Worm (Caenorhabditis elegans) whole organism, young adult: ENCODE measurements around the gene snx-1.

ENCODE experiments used
- C17E4.6 ChIP-seq: fragments of 200-800 bp; sonication (Bioruptor generic); IDR thresholded peaks from 2 replicates; pipeline ENCODE4 v1.3.6; 2022; ENCODE audit warnings: missing genetic modification reagents, missing genetic modification characterization, missing compliant biosample characterization
- D2030.7 ChIP-seq: fragments of 200-800 bp; sonication (Bioruptor generic); IDR thresholded peaks from 2 replicates; pipeline ENCODE4 v1.3.6; 2022; ENCODE audit warnings: missing genetic modification reagents, missing genetic modification characterization, missing compliant biosample characterization
- F22D6.2 ChIP-seq: sonication (generic microtip); optimal IDR thresholded peaks from 2 replicates; lab custom pipeline; 2016; ENCODE audit warnings: mild to moderate bottlenecking, missing genetic modification characterization, missing compliant biosample characterization
- F23B12.7 ChIP-seq: sonication (generic microtip); optimal IDR thresholded peaks from 2 replicates; lab custom pipeline; 2017; ENCODE audit warnings: missing genetic modification characterization, mild to moderate bottlenecking, missing compliant biosample characterization, antibody characterized with exemption, moderate library complexity; ENCODE audit not compliant: insufficient read depth
- T26A5.8 ChIP-seq: sonication (generic microtip); optimal IDR thresholded peaks from 2 replicates; lab custom pipeline; 2016; ENCODE audit warnings: missing genetic modification characterization, missing compliant biosample characterization
- akir-1 ChIP-seq: fragments of 200-800 bp; sonication (Bioruptor generic); optimal IDR thresholded peaks from 2 replicates; lab custom pipeline; 2018; ENCODE audit warnings: mild to moderate bottlenecking, missing genetic modification characterization, moderate library complexity, missing compliant biosample characterization
- atf-7 ChIP-seq: sonication (generic microtip); optimal IDR thresholded peaks from 2 replicates; lab custom pipeline; 2017; ENCODE audit warnings: mild to moderate bottlenecking, missing genetic modification characterization, missing compliant biosample characterization
- ceh-58 ChIP-seq: fragments of 200-800 bp; sonication (Bioruptor generic); IDR thresholded peaks from 2 replicates; pipeline ENCODE4 v1.3.6; 2022; ENCODE audit warnings: missing genetic modification characterization, missing compliant biosample characterization
- ceh-79 ChIP-seq: sonication (generic microtip); optimal IDR thresholded peaks from 2 replicates; lab custom pipeline; 2017; ENCODE audit warnings: mild to moderate bottlenecking, missing genetic modification characterization, missing compliant biosample characterization
- chd-7 ChIP-seq: sonication (generic microtip); optimal IDR thresholded peaks from 2 replicates; lab custom pipeline; 2016; ENCODE audit warnings: mild to moderate bottlenecking, missing genetic modification characterization, moderate library complexity, missing compliant biosample characterization
- dox-1 ChIP-seq: fragments of 200-800 bp; sonication (Bioruptor generic); IDR thresholded peaks from 2 replicates; pipeline ENCODE4 v1.3.6; 2022; ENCODE audit warnings: missing genetic modification reagents, missing genetic modification characterization, missing compliant biosample characterization
- egl-18 ChIP-seq: fragments of 200-800 bp; sonication (Bioruptor generic); IDR thresholded peaks from 2 replicates; pipeline ENCODE4 v1.3.6; 2022; ENCODE audit warnings: missing genetic modification reagents, missing genetic modification characterization, missing compliant biosample characterization
- egl-44 ChIP-seq: fragments of 200-800 bp; sonication (Bioruptor generic); IDR thresholded peaks from 2 replicates; pipeline ENCODE4 v1.3.6; 2022; ENCODE audit warnings: missing genetic modification reagents, missing genetic modification characterization, missing compliant biosample characterization
- egrh-3 ChIP-seq: fragments of 200-800 bp; sonication (Bioruptor generic); IDR thresholded peaks from 2 replicates; pipeline ENCODE4 v1.3.6; 2022; ENCODE audit warnings: missing genetic modification reagents, missing genetic modification characterization, missing compliant biosample characterization
- fkh-3 ChIP-seq: sonication (generic microtip); optimal IDR thresholded peaks from 2 replicates; lab custom pipeline; 2016; ENCODE audit warnings: mild to moderate bottlenecking, missing genetic modification characterization, missing compliant biosample characterization
- him-1 ChIP-seq: sonication (generic microtip); optimal IDR thresholded peaks from 2 replicates; lab custom pipeline; 2016; ENCODE audit warnings: missing genotype, missing genetic modification reagents, missing genetic modification characterization, missing compliant biosample characterization
- let-526 ChIP-seq: fragments of 200-800 bp; sonication (Bioruptor generic); IDR thresholded peaks from 2 replicates; pipeline ENCODE4 v1.3.6; 2022; ENCODE audit warnings: missing genetic modification reagents, missing genetic modification characterization, missing compliant biosample characterization
- let-607 ChIP-seq, 2 experiments: fragments of 200-800 bp in 1 of 2; sonication (Bioruptor generic) in 1 of 2; sonication (generic microtip) in 1 of 2; optimal IDR thresholded peaks; 2 replicates each; lab custom pipeline; 2016 to 2018; ENCODE audit warnings: mild to moderate bottlenecking in 2 of 2, missing compliant biosample characterization in 2 of 2, missing genetic modification characterization in 2 of 2, moderate library complexity in 2 of 2, missing genotype in 1 of 2
- lin-26 ChIP-seq: fragments of 200-800 bp; sonication (Bioruptor generic); IDR thresholded peaks from 2 replicates; pipeline ENCODE4 v1.3.6; 2022; ENCODE audit warnings: missing genetic modification reagents, missing genetic modification characterization, missing compliant biosample characterization
- lin-54 ChIP-seq: fragments of 200-800 bp; sonication (Bioruptor generic); optimal IDR thresholded peaks from 2 replicates; lab custom pipeline; 2018; ENCODE audit warnings: mild to moderate bottlenecking, missing genetic modification characterization, missing compliant biosample characterization
- madf-3 ChIP-seq: fragments of 200-800 bp; sonication (Bioruptor generic); IDR thresholded peaks from 2 replicates; pipeline ENCODE4 v1.3.6; 2022; ENCODE audit warnings: missing genetic modification reagents, missing genetic modification characterization, missing compliant biosample characterization
- mxl-1 ChIP-seq: sonication (generic microtip); optimal IDR thresholded peaks from 2 replicates; lab custom pipeline; 2016; ENCODE audit warnings: missing genetic modification characterization, missing compliant biosample characterization
- nhr-80 ChIP-seq: sonication (generic microtip); optimal IDR thresholded peaks from 2 replicates; lab custom pipeline; 2016; ENCODE audit warnings: missing genetic modification characterization, missing compliant biosample characterization
- pbrm-1 ChIP-seq: fragments of 200-800 bp; sonication (Bioruptor generic); IDR thresholded peaks from 2 replicates; pipeline ENCODE4 v1.3.6; 2022; ENCODE audit warnings: missing genetic modification reagents, missing genetic modification characterization, missing compliant biosample characterization
- somi-1 ChIP-seq: fragments of 200-800 bp; sonication (Bioruptor generic); optimal IDR thresholded peaks from 2 replicates; lab custom pipeline; 2018; ENCODE audit warnings: mild to moderate bottlenecking, missing genetic modification characterization, missing compliant biosample characterization
- ztf-26 ChIP-seq: sonication (generic microtip); optimal IDR thresholded peaks from 2 replicates; lab custom pipeline; 2017; ENCODE audit warnings: missing genetic modification characterization, missing compliant biosample characterization
- ztf-3 ChIP-seq: fragments of 200-800 bp; sonication (Bioruptor generic); optimal IDR thresholded peaks from 2 replicates; lab custom pipeline; 2018; ENCODE audit warnings: mild to moderate bottlenecking, missing genetic modification characterization, missing compliant biosample characterization
- ztf-6 ChIP-seq: fragments of 200-800 bp; sonication (Bioruptor generic); IDR thresholded peaks from 2 replicates; pipeline ENCODE4 v1.3.6; 2022; ENCODE audit warnings: missing genetic modification reagents, missing genetic modification characterization, missing compliant biosample characterization

Gene snx-1

ce11 chrX:1125426-1125825, 3.4 kb upstream of the snx-1 start, which contains the start of gene lmp-2:
TSS of gene lmp-2 (plus strand) at chrX:1125615.
- TF ChIP-seq F23B12.7, result no peak
- no peak for TF ChIP-seq egl-18 (GFP tag; lab: Robert Waterston, UW)
- no peak for TF ChIP-seq C17E4.6 (GFP tag; lab: Robert Waterston, UW)
- TF ChIP-seq ceh-58, result no peak
- peak; percentile 43 for TF ChIP-seq nhr-80
- TF ChIP-seq akir-1 (GFP tag; lab: Kevin White, UChicago), result no peak
- TF ChIP-seq lin-54 (GFP tag; lab: Kevin White, UChicago), result no peak
- no peak for TF ChIP-seq ztf-26 (tag; lab: Kevin White, UChicago)
- no peak for TF ChIP-seq ztf-6 (GFP tag; lab: Robert Waterston, UW)

- TF ChIP-seq T26A5.8 (tag; lab: Kevin White, UChicago) (no peak), egl-44 (GFP tag; lab: Robert Waterston, UW) (no peak), mxl-1 (tag; lab: Kevin White, UChicago) (no peak), nhr-80 (peak; percentile 31)
- TF ChIP-seq, all 124 proteins: peak for 1
Measured at ce11 chrX:1126207-1126606, 2.6 kb upstream of the snx-1 start.

- TF ChIP-seq somi-1 (GFP tag; lab: Kevin White, UChicago) (no peak), ztf-6 (GFP tag; lab: Robert Waterston, UW) (no peak), lin-26 (GFP tag; lab: Robert Waterston, UW) (no peak), F22D6.2 (no peak), fkh-3 (tag; lab: Kevin White, UChicago) (no peak)
- TF ChIP-seq, all 124 proteins: peak for 0
Measured at ce11 chrX:1141617-1142016, 12.8 kb downstream of the snx-1 start.

- TF ChIP-seq dox-1 (GFP tag; lab: Robert Waterston, UW), result 0 out of 2 replicates have a peak, but pooled peaks have one; percentile 7
- no peak for TF ChIP-seq D2030.7 (GFP tag; lab: Robert Waterston, UW)
- TF ChIP-seq, all 124 proteins: peak for 1
Measured at ce11 chrX:1147394-1147793, 18.6 kb downstream of the snx-1 start.

- TF ChIP-seq let-607 (tag; optimal IDR thresholded peaks at IDR 0.05; lab: Kevin White, UChicago) (peak in 1 of 2 experiments; percentile 14), C17E4.6 (GFP tag; lab: Robert Waterston, UW) (no peak), him-1 (tag; lab: Kevin White, UChicago) (no peak), let-526 (GFP tag; lab: Robert Waterston, UW) (no peak), fkh-3 (tag; lab: Kevin White, UChicago) (no peak), dox-1 (GFP tag; lab: Robert Waterston, UW) (peak; percentile 38; the same call in 1 of the 2 replicates), nhr-80 (peak; percentile 94)
Measured at ce11 chrX:1148438-1148837, 19.7 kb downstream of the snx-1 start, which contains the start of the genes R193.2 and R193.6. TSS of gene R193.2 (minus strand) at chrX:1148585. TSS of gene R193.6 (plus strand) at chrX:1148787.

ce11 chrX:1154648-1155047, 25.9 kb downstream of the snx-1 start, which contains the start of gene R193.1:
TSS of gene R193.1 (plus strand) at chrX:1154948.
- no peak for TF ChIP-seq atf-7
- TF ChIP-seq egrh-3, result no peak
- TF ChIP-seq nhr-80, result no peak
- TF ChIP-seq ceh-79 (tag; lab: Kevin White, UChicago), result no peak
- no peak for TF ChIP-seq madf-3
- TF ChIP-seq ztf-3 (GFP tag; lab: Kevin White, UChicago), result no peak
- no peak for TF ChIP-seq fkh-3 (tag; lab: Kevin White, UChicago)

- TF ChIP-seq pbrm-1 (GFP tag; lab: Robert Waterston, UW) (0 out of 2 replicates have a peak, but pooled peaks have one; percentile 31), chd-7 (no peak)
Measured at ce11 chrX:1162019-1162418, 33.2 kb downstream of the snx-1 start, which contains the start of gene tmc-1. TSS of gene tmc-1 (plus strand) at chrX:1162207.
